Fruit fly (Drosophila melanogaster): ENCODE measurements around the gene CG42714.

Gene CG42714

DNA sequence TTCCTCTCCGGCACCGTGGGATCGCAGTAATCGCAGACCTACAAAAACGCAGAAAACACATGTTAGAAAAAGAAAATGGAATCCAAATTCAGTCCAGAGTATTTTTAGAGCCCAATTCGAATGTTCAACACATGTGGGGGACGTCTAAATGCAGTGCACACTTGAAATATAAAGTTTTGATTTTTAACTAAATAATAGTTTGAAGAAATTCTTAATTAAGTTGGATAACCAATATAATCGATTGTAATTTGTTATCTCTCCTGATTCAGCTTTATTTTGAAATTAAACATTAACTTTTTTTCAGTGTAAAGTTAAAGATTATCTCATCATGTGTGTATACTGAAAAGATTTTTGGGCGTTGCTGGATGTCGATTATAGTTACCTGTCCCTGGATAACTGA is 16.6 kb downstream of the CG42714 start (continued):
- TF ChIP-seq zfh1 (GFP tag; IDR thresholded peaks at IDR 0.05): peak; percentile 69; the same call in 2 of the 3 replicates
- peak; percentile 43 for TF ChIP-seq lab (GFP tag; optimal IDR thresholded peaks at IDR 0.05)
- no peak for TF ChIP-seq disco-r (GFP tag; optimal IDR thresholded peaks at IDR 0.05)
- no peak for TF ChIP-seq CG10431 (GFP tag; optimal IDR thresholded peaks at IDR 0.05)
- no peak for TF ChIP-seq inv (GFP tag; IDR thresholded peaks at IDR 0.05; ENCODE audit: partially characterized antibody)
- TF ChIP-seq CG12155 (GFP tag; optimal IDR thresholded peaks at IDR 0.05): peak; percentile 12
- peak; percentile 53; the same call in 1 of the 2 replicates for TF ChIP-seq sisA (GFP tag; IDR thresholded peaks at IDR 0.05)
- peak; percentile 61 for TF ChIP-seq salm (tag; optimal IDR thresholded peaks at IDR 0.05)
- peak; percentile 70; the same call in 1 of the 3 replicates for TF ChIP-seq ken (GFP tag; IDR thresholded peaks at IDR 0.05)
- TF ChIP-seq Dbx (GFP tag; IDR thresholded peaks at IDR 0.05): no peak
- TF ChIP-seq tx (GFP tag; optimal IDR thresholded peaks at IDR 0.05): no peak
- peak; percentile 51 for TF ChIP-seq CG7271 (tag; optimal IDR thresholded peaks at IDR 0.05)
- no peak for TF ChIP-seq emc (GFP tag; optimal IDR thresholded peaks at IDR 0.05)
- TF ChIP-seq ATbp (GFP tag; optimal IDR thresholded peaks at IDR 0.05): peak; percentile 50
- TF ChIP-seq CG14667 (GFP tag; IDR thresholded peaks at IDR 0.05): peak; percentile 54; the same call in 1 of the 2 replicates
- no peak for TF ChIP-seq mld (GFP tag; IDR thresholded peaks at IDR 0.05; ENCODE audit: partially characterized antibody)
- no peak for TF ChIP-seq NFAT (GFP tag; IDR thresholded peaks at IDR 0.05)
- TF ChIP-seq CG7963 (GFP tag; IDR thresholded peaks at IDR 0.05; ENCODE audit: partially characterized antibody): no peak
- peak; percentile 76 for TF ChIP-seq az2 (GFP tag; optimal IDR thresholded peaks at IDR 0.05)
- TF ChIP-seq br (optimal IDR thresholded peaks at IDR 0.05): no peak
- TF ChIP-seq nerfin-2 (GFP tag; IDR thresholded peaks at IDR 0.05; ENCODE audit: partially characterized antibody): no peak
- peak; percentile 15 for TF ChIP-seq cato (GFP tag; optimal IDR thresholded peaks at IDR 0.05; ENCODE audit: borderline replicate concordance)
- TF ChIP-seq chn (GFP tag; optimal IDR thresholded peaks at IDR 0.05): peak; percentile 45
- TF ChIP-seq twi (tag; optimal IDR thresholded peaks at IDR 0.05): peak; percentile 97
- TF ChIP-seq CG2889 (GFP tag; IDR thresholded peaks at IDR 0.05): no peak
- TF ChIP-seq CG15269 (tag; optimal IDR thresholded peaks at IDR 0.05): peak; percentile 60
- peak; percentile 24 for TF ChIP-seq CG8281 (tag; optimal IDR thresholded peaks at IDR 0.05)
- TF ChIP-seq CG11695 (GFP tag; IDR thresholded peaks at IDR 0.05): peak; percentile 70
- 0 out of 3 replicates have a peak, but pooled peaks have one; percentile 62 for TF ChIP-seq gce (GFP tag; IDR thresholded peaks at IDR 0.05)
- no peak for TF ChIP-seq CG2199 (GFP tag; IDR thresholded peaks at IDR 0.05)
- no peak for TF ChIP-seq CG7786 (GFP tag; optimal IDR thresholded peaks at IDR 0.05)
- TF ChIP-seq pum (GFP tag; optimal IDR thresholded peaks at IDR 0.05): peak; percentile 57
- TF ChIP-seq CG11560 (tag; IDR thresholded peaks at IDR 0.05): no peak
- TF ChIP-seq CG15073 (GFP tag; optimal IDR thresholded peaks at IDR 0.05): no peak
- TF ChIP-seq en (GFP tag; optimal IDR thresholded peaks at IDR 0.05): no peak
- no peak for TF ChIP-seq sqz (GFP tag; optimal IDR thresholded peaks at IDR 0.05)
- 0 out of 3 replicates have a peak, but pooled peaks have one; percentile 21 for TF ChIP-seq H15 (GFP tag; IDR thresholded peaks at IDR 0.05)
- no peak for TF ChIP-seq hkb (optimal IDR thresholded peaks at IDR 0.05)
- peak; percentile 53; the same call in 1 of the 2 replicates for TF ChIP-seq hkb (GFP tag; IDR thresholded peaks at IDR 0.05)
- TF ChIP-seq CG13424 (tag; optimal IDR thresholded peaks at IDR 0.05): peak; percentile 71
- TF ChIP-seq CG11504 (tag; optimal IDR thresholded peaks at IDR 0.05): peak; percentile 56
- peak; percentile 16 for TF ChIP-seq CG17802 (tag; optimal IDR thresholded peaks at IDR 0.05)
- no peak for TF ChIP-seq caup (GFP tag; optimal IDR thresholded peaks at IDR 0.05; ENCODE audit: severe bottlenecking)
- TF ChIP-seq CG34376 (GFP tag; optimal IDR thresholded peaks at IDR 0.05): no peak
- peak; percentile 67 for TF ChIP-seq Atf-2 (GFP tag; optimal IDR thresholded peaks at IDR 0.05)
- no peak for TF ChIP-seq D19B (GFP tag; optimal IDR thresholded peaks at IDR 0.05)
- TF ChIP-seq CG2678 (tag; optimal IDR thresholded peaks at IDR 0.05): peak; percentile 77
- no peak for TF ChIP-seq nom (GFP tag; optimal IDR thresholded peaks at IDR 0.05)
- no peak for TF ChIP-seq pros (GFP tag; optimal IDR thresholded peaks at IDR 0.05)
- no peak for TF ChIP-seq Rfx (GFP tag; IDR thresholded peaks at IDR 0.05)
- TF ChIP-seq CG43689 (GFP tag; IDR thresholded peaks at IDR 0.05): no peak
